Fruit fly (Drosophila melanogaster): ENCODE measurements around the gene CG42713.

CG42713 gene

DNA sequence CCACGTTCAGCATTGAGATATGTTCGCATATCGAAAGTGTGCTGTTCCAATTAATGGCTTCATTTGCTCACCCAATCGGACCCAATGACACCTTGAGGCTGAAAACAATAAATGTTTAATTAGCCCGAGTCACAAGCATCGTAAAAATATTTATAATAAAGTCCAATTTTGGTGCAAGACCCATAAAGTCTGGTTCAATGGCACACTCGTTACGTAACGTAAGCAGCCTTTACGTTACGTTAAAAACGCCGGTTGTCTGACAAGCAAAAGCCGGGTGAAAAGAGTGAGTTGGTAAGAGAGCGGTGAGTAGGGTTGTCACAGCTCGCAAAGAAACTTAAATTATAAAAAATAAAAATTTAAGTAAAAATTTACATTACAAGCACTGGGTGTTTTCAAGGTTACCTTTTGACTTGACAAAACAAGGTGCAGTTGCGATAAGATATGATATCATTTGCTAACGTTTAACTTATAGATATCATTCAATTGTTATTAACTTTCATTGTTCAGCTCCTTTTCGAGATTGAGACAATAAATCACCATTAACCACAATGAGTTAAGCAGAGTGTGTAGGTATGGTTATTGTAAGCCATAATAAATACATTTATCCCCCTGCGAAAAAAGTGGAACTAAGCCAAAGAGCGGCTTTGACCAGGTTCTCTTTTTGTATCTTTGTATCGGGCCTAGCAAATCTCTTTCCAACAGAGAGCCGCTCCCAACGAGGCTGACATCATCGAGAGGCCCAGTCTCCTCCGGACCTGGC lies 6.9 kb downstream of the CG42713 start (continued):
- TF ChIP-seq CG11762 (GFP tag; optimal IDR thresholded peaks at IDR 0.05; ENCODE audit: insufficient read depth), result peak; percentile 67
- TF ChIP-seq Met (GFP tag; optimal IDR thresholded peaks at IDR 0.05), result peak; percentile 80
- TF ChIP-seq OdsH (GFP tag; optimal IDR thresholded peaks at IDR 0.05), result peak; percentile 79
- peak; percentile 71 for TF ChIP-seq spab (GFP tag; optimal IDR thresholded peaks at IDR 0.05)
- TF ChIP-seq Sox14 (GFP tag; optimal IDR thresholded peaks at IDR 0.05), result peak; percentile 79
- peak; percentile 49 for TF ChIP-seq Ets21C (GFP tag; optimal IDR thresholded peaks at IDR 0.05)
- peak; percentile 21 for TF ChIP-seq CG11902 (GFP tag; optimal IDR thresholded peaks at IDR 0.05)
- peak; percentile 75 for TF ChIP-seq lz (GFP tag; optimal IDR thresholded peaks at IDR 0.05)
- peak; percentile 82 for TF ChIP-seq Hr4 (GFP tag; optimal IDR thresholded peaks at IDR 0.05)
- peak; percentile 63 for TF ChIP-seq Hr39 (GFP tag; optimal IDR thresholded peaks at IDR 0.05)
- TF ChIP-seq CG11294 (GFP tag; IDR thresholded peaks at IDR 0.05), result no peak
- TF ChIP-seq CG31627 (GFP tag; optimal IDR thresholded peaks at IDR 0.05), result peak; percentile 62
- peak; percentile 79 for TF ChIP-seq acj6 (GFP tag; optimal IDR thresholded peaks at IDR 0.05)
- peak; percentile 64 for TF ChIP-seq pdm3 (GFP tag; optimal IDR thresholded peaks at IDR 0.05)
- peak; percentile 76 for TF ChIP-seq Ets96B (tag; optimal IDR thresholded peaks at IDR 0.05)
- peak; percentile 78 for TF ChIP-seq topi (GFP tag; optimal IDR thresholded peaks at IDR 0.05)
- TF ChIP-seq Blimp-1 (GFP tag; optimal IDR thresholded peaks at IDR 0.05), result peak; percentile 15
- peak; percentile 77 for TF ChIP-seq CG8119 (GFP tag; IDR thresholded peaks at IDR 0.05)
- TF ChIP-seq achi (GFP tag; optimal IDR thresholded peaks at IDR 0.05), result peak; percentile 80

- TF ChIP-seq Eip75B (GFP tag; optimal IDR thresholded peaks at IDR 0.05), result no peak
- peak; percentile 35 for TF ChIP-seq Eip78C (GFP tag)
- peak; percentile 59 for TF ChIP-seq CG6163 (GFP tag; IDR thresholded peaks at IDR 0.05)
- TF ChIP-seq CG11294 (GFP tag; IDR thresholded peaks at IDR 0.05), result no peak
- TF ChIP-seq CG8119 (GFP tag; IDR thresholded peaks at IDR 0.05), result 0 out of 3 replicates have a peak, but pooled peaks have one; percentile 15
- TF ChIP-seq CG34406 (GFP tag; optimal IDR thresholded peaks at IDR 0.05), result no peak
- peak; percentile 76 for TF ChIP-seq Blimp-1 (GFP tag; optimal IDR thresholded peaks at IDR 0.05)
- TF ChIP-seq spab (GFP tag; optimal IDR thresholded peaks at IDR 0.05), result no peak
- TF ChIP-seq CG6808 (GFP tag; optimal IDR thresholded peaks at IDR 0.05), result peak; percentile 34
- TF ChIP-seq svp (GFP tag), result peak; percentile 55
- TF ChIP-seq CG11762 (GFP tag; optimal IDR thresholded peaks at IDR 0.05; ENCODE audit: insufficient read depth), result no peak
- peak; percentile 29; the same call in 1 of the 2 replicates for TF ChIP-seq CG15336 (GFP tag; IDR thresholded peaks at IDR 0.05)
- TF ChIP-seq ss (GFP tag; optimal IDR thresholded peaks at IDR 0.05), result peak; percentile 33 to 42
- peak; percentile 74 for TF ChIP-seq fkh (GFP tag; optimal IDR thresholded peaks at IDR 0.05)
- peak; percentile 18 for TF ChIP-seq CG9139 (GFP tag; optimal IDR thresholded peaks at IDR 0.05)
- no peak for TF ChIP-seq OdsH (GFP tag; optimal IDR thresholded peaks at IDR 0.05)
- TF ChIP-seq CG6276 (GFP tag; optimal IDR thresholded peaks at IDR 0.05), result peak; percentile 2
- TF ChIP-seq dsx (GFP tag; optimal IDR thresholded peaks at IDR 0.05; ENCODE audit: poor library complexity, severe bottlenecking), result peak; percentile 14
Measured at dm6 chr2L:8898714-8899652, 7.7 kb downstream of the CG42713 start, which contains the start of gene CG34398. CG34398 (plus strand) TSS chr2L:8898786.

DNA sequence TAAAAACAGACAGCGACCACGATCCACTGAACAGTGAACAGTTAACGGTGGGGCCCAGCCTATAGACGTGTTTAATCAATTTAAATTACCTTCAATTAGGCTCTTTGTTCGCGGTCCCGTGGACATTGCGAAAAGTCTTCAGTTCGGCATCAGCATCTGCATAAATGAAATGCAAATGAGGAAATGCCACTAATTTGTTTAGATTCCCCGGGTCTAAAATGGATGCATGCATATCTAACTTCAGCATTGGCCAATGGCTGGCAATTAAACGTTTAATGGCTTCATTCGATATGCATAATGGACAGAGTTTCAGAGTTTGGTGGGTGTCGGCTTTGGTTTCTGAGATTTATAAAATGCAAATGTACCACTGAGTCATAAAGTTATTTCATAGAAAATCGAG lies 10.6 kb downstream of the CG42713 start:
- TF ChIP-seq CG8632 (GFP tag; optimal IDR thresholded peaks at IDR 0.05) (no peak), Blimp-1 (GFP tag; optimal IDR thresholded peaks at IDR 0.05) (no peak), Ets21C (GFP tag; optimal IDR thresholded peaks at IDR 0.05) (no peak)

DNA sequence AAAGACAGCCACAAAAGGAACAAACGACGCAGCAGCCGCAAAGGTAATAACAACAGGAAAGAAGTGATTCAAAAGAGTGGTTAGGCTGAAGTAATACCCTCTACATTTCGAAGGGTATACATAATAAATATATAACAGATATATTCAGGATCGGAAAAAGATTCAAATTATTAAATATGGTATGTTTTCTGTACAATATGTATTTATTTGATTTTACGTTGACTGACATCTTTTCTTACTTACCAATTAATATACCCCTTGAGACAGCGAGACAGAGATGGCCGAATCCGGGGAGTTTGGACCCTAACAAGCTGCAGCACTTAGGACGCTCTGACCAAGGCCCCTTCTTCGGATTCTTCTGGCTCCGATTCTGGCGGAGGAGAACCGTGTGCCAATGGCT lies 15.0 kb downstream of the CG42713 start:
- TF ChIP-seq esn (GFP tag; optimal IDR thresholded peaks at IDR 0.05), result peak; percentile 43
- TF ChIP-seq CG10631 (GFP tag; optimal IDR thresholded peaks at IDR 0.05), result peak; percentile 26
- no peak for TF ChIP-seq CG15336 (GFP tag; IDR thresholded peaks at IDR 0.05)
- no peak for TF ChIP-seq fd59A (GFP tag; optimal IDR thresholded peaks at IDR 0.05)
- TF ChIP-seq CG6792 (GFP tag; optimal IDR thresholded peaks at IDR 0.05), result peak; percentile 10
- TF ChIP-seq CG34406 (GFP tag; optimal IDR thresholded peaks at IDR 0.05), result no peak
- TF ChIP-seq CG10669 (GFP tag; optimal IDR thresholded peaks at IDR 0.05), result no peak
- TF ChIP-seq lz (GFP tag; optimal IDR thresholded peaks at IDR 0.05), result peak; percentile 29
- TF ChIP-seq acj6 (GFP tag; optimal IDR thresholded peaks at IDR 0.05), result no peak
- TF ChIP-seq topi (GFP tag; optimal IDR thresholded peaks at IDR 0.05), result peak; percentile 53
- TF ChIP-seq cyc (GFP tag; optimal IDR thresholded peaks at IDR 0.05), result peak; percentile 38
- peak; percentile 19 for TF ChIP-seq CG3919 (GFP tag; optimal IDR thresholded peaks at IDR 0.05)
- no peak for TF ChIP-seq fkh (GFP tag; optimal IDR thresholded peaks at IDR 0.05)
- TF ChIP-seq CG8319 (GFP tag; optimal IDR thresholded peaks at IDR 0.05), result no peak
- no peak for TF ChIP-seq dsx (GFP tag; optimal IDR thresholded peaks at IDR 0.05; ENCODE audit: poor library complexity, severe bottlenecking)
- TF ChIP-seq spab (GFP tag; optimal IDR thresholded peaks at IDR 0.05), result peak; percentile 29
- peak; percentile 52 for TF ChIP-seq Ets96B (tag; optimal IDR thresholded peaks at IDR 0.05)
- TF ChIP-seq CG6854 (GFP tag; optimal IDR thresholded peaks at IDR 0.05), result no peak

Measured in whole organism, prepupa.